Worm (Caenorhabditis elegans): ENCODE data around the gene Y59A8B.24.

ce11 chrV:17921423-17921822 lies 30.3 kb upstream of the Y59A8B.24 start, which contains the start of gene E01B7.2:
- TF ChIP-seq tbx-2 (tag; optimal IDR thresholded peaks at IDR 0.05) (no peak), sdc-2 (tag; optimal IDR thresholded peaks at IDR 0.05) (no peak)
